Fruit fly (Drosophila melanogaster) whole organism, prepupa: Measurements from ENCODE around the gene CG15202.

ENCODE experiments used
- Blimp-1 ChIP-seq: fragments of 200-800 bp; sonication (Bioruptor generic); optimal IDR thresholded peaks from 3 replicates; lab custom pipeline; 2017; ENCODE audit warnings: missing biosample characterization, missing genetic modification characterization, mild to moderate bottlenecking, moderate library complexity, missing genetic modification reagents
- CG10669 ChIP-seq: fragments of 200-800 bp; sonication (Bioruptor generic); optimal IDR thresholded peaks from 3 replicates; lab custom pipeline; 2018; ENCODE audit warnings: missing biosample characterization, mild to moderate bottlenecking, missing genetic modification characterization, moderate library complexity
- CG11762 ChIP-seq: fragments of 200-800 bp; sonication (Bioruptor generic); optimal IDR thresholded peaks from 3 replicates; lab custom pipeline; 2016; ENCODE audit warnings: missing biosample characterization, missing genetic modification characterization; ENCODE audit not compliant: insufficient read depth
- CG15336 ChIP-seq: fragments of 200-800 bp; sonication (Bioruptor generic); IDR thresholded peaks from 2 replicates; pipeline ENCODE4 v1.3.6; 2022; ENCODE audit warnings: missing biosample characterization, missing genetic modification characterization
- CG1621 ChIP-seq: fragments of 200-800 bp; sonication (Bioruptor generic); optimal IDR thresholded peaks from 3 replicates; lab custom pipeline; 2018; ENCODE audit warnings: missing biosample characterization, mild to moderate bottlenecking, missing genetic modification characterization
- CG3032 ChIP-seq: fragments of 200-800 bp; optimal IDR thresholded peaks from 2 replicates; lab custom pipeline; 2019; ENCODE audit warnings: missing biosample characterization, mild to moderate bottlenecking, missing genetic modification characterization, moderate library complexity
- CG6276 ChIP-seq: fragments of 200-800 bp; sonication (Bioruptor generic); optimal IDR thresholded peaks from 2 replicates; lab custom pipeline; 2017; ENCODE audit warnings: missing biosample characterization, mild to moderate bottlenecking, missing genetic modification characterization
- CG8632 ChIP-seq: fragments of 200-800 bp; sonication (Bioruptor generic); optimal IDR thresholded peaks from 3 replicates; lab custom pipeline; 2016; ENCODE audit warnings: missing biosample characterization, missing genetic modification characterization
- Eip78C ChIP-seq: fragments of 200-800 bp; sonication (Bioruptor generic); peaks from one replicate; lab custom pipeline; 2016; ENCODE audit warnings: missing biosample characterization, missing genetic modification characterization
- dsx ChIP-seq: fragments of 200-800 bp; optimal IDR thresholded peaks from 3 replicates; lab custom pipeline; 2019; ENCODE audit warnings: missing biosample characterization, mild to moderate bottlenecking, missing genetic modification characterization, moderate library complexity; ENCODE audit not compliant: poor library complexity, severe bottlenecking
- fkh ChIP-seq: fragments of 200-800 bp; sonication (Bioruptor generic); optimal IDR thresholded peaks from 3 replicates; lab custom pipeline; 2017; ENCODE audit warnings: missing biosample characterization, mild to moderate bottlenecking, missing genetic modification characterization, moderate library complexity

DNA sequence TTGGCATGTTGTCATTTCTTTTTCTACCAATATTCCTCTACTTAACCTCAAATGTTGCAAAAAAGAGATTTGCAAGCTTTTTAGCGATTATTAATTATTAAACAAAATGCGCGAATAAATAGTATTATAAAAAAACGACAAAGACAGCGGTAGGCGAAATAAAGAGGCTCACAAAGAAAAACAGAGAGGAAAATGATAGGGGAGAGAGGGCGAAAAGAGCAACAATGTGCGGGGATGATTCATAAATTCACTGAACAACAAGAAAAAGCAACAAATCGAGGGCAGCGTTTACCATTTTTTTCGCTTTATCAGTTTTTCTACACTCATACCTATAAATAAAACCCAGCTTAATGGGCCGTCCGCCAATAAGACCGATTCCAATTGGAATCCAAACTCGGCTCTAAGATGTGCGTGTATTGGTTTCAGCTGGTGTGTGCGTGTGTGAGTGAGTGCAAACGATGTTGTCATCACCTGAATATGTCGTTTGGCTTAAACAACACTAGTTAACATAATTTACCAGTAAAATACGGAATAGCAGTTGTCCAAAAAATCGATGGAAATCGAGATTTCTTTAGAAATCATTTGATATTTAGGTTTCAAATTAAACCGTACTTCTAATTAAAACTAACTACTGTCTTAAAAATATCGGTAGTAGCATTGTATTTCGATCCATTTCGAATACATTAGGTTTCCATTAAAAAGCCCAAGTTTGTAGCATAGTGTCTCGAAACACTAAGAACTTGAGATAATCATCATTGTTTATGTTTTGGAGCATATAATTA lies 13.7 kb downstream of the CG15202 start:
- TF ChIP-seq CG6276 (GFP tag; lab: Kevin White, UChicago) (no peak), Blimp-1 (GFP tag; lab: Kevin White, UChicago) (no peak), CG11762 (no peak), CG8632 (no peak), CG15336 (GFP tag; lab: Robert Waterston, UW) (0 out of 2 replicates have a peak, but pooled peaks have one; percentile 31), Eip78C (GFP tag; lab: Kevin White, UChicago) (peak; percentile 78), dsx (GFP tag; lab: Kevin White, UChicago) (peak; percentile 74), CG3032 (tag; lab: Kevin White, UChicago) (no peak), CG1621 (tag; lab: Kevin White, UChicago) (no peak), fkh (GFP tag; lab: Kevin White, UChicago) (no peak), CG10669 (GFP tag; lab: Kevin White, UChicago) (no peak)
